Worm (Caenorhabditis elegans) whole organism, L2 larva: ENCODE results near the gene clec-219.

Source experiments
- mdl-1 ChIP-seq, 2 experiments: fragments of 150-350 bp in 1 of 2; sonication (generic microtip) in 1 of 2; optimal IDR thresholded peaks; 2 replicates each; lab custom pipeline; 2017; ENCODE audit warnings: missing biosample characterization in 2 of 2, missing genetic modification characterization in 2 of 2
- nhr-237 ChIP-seq: fragments of 150-350 bp; optimal IDR thresholded peaks from 2 replicates; lab custom pipeline; 2014; ENCODE audit warnings: missing biosample characterization, missing genetic modification characterization
- nhr-77 ChIP-seq: fragments of 150-350 bp; optimal IDR thresholded peaks from 2 replicates; lab custom pipeline; 2014; ENCODE audit warnings: missing biosample characterization, missing genetic modification characterization

- TF ChIP-seq mdl-1 (tag; optimal IDR thresholded peaks at IDR 0.05; lab: Kevin White, UChicago) (no peak), nhr-77 (no peak), nhr-237 (tag; lab: Kevin White, UChicago) (no peak)
Observed at ce11 chrV:8370705-8371104, 52.5 kb downstream of the clec-219 start, which contains the start of gene gpa-2.
